Worm (Caenorhabditis elegans) whole organism, early embryonic: Measurements from ENCODE around the gene Y73B6BL.270.

Source experiments
- F13C5.2 ChIP-seq: sonication (generic microtip); optimal IDR thresholded peaks from 2 replicates; lab custom pipeline; 2017; ENCODE audit warnings: mild to moderate bottlenecking, missing genetic modification characterization, inconsistent platforms, missing compliant biosample characterization
- aly-1 ChIP-seq: sonication (generic microtip); optimal IDR thresholded peaks from 2 replicates; lab custom pipeline; 2016; ENCODE audit warnings: missing genetic modification characterization, missing compliant biosample characterization
- ama-1 ChIP-seq: fragments of 150-350 bp; optimal IDR thresholded peaks from 2 replicates; lab custom pipeline; 2014
- flt-1 ChIP-seq: fragments of 200-800 bp; sonication (Bioruptor generic); IDR thresholded peaks from 2 replicates; pipeline ENCODE4 v1.3.6; 2022; ENCODE audit warnings: missing genetic modification characterization, missing compliant biosample characterization
- hmbx-1 ChIP-seq: sonication (generic microtip); optimal IDR thresholded peaks from 2 replicates; lab custom pipeline; 2016; ENCODE audit warnings: mild to moderate bottlenecking, missing genetic modification characterization, missing compliant biosample characterization
- hmg-4 ChIP-seq: fragments of 200-800 bp; sonication (Bioruptor generic); optimal IDR thresholded peaks from 2 replicates; lab custom pipeline; 2018; ENCODE audit warnings: mild to moderate bottlenecking, missing genetic modification characterization, missing compliant biosample characterization
- sea-1 ChIP-seq: fragments of 200-800 bp; sonication (Bioruptor generic); conservative IDR thresholded peaks from 2 replicates; pipeline ENCODE4 v1.3.6; 2022; ENCODE audit warnings: missing genetic modification characterization, missing compliant biosample characterization

DNA sequence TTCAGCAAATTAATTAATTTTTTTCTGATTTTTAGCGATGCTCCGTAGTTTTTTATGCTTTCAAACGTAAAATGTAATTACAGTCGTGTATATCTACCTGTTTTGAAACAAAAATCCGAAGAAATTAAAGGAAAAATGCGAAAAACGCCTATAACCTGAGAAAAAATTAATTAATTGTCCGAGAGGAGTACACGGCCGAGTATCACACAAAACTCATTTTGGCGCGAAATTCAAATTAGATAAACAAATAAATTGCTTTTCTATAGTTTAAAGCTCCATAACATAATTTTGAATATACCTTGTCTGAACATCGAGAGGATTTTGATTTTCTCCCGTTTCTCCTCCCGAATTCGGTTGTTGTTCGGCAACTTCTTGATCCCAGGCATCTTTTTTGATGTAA, 4.3 kb downstream of the Y73B6BL.270 start:
- TF ChIP-seq ama-1 (lab: Kevin White, UChicago) (no peak), sea-1 (GFP tag; lab: Robert Waterston, UW) (no peak), flt-1 (GFP tag; lab: Robert Waterston, UW) (no peak), hmbx-1 (tag; lab: Kevin White, UChicago) (no peak), aly-1 (tag; lab: Kevin White, UChicago) (no peak), hmg-4 (no peak), F13C5.2 (tag; lab: Kevin White, UChicago) (no peak)
